Worm (Caenorhabditis elegans): ENCODE results near the gene scd-2.

ce11 chrV:6661658-6662057 is 28.6 kb downstream of the scd-2 start:
- TF ChIP-seq ceh-13 (GFP tag; optimal IDR thresholded peaks at IDR 0.05) = no peak
- TF ChIP-seq ama-1 (optimal IDR thresholded peaks at IDR 0.05) = no peak
- TF ChIP-seq ceh-36 (tag; optimal IDR thresholded peaks at IDR 0.05) = no peak
- no peak for TF ChIP-seq tbx-11 (GFP tag; IDR thresholded peaks at IDR 0.05)
- TF ChIP-seq B0310.2 (tag; optimal IDR thresholded peaks at IDR 0.05) = no peak
- TF ChIP-seq sea-1 (GFP tag; conservative IDR thresholded peaks at IDR 0.05) = no peak
- no peak for TF ChIP-seq aly-1 (tag; optimal IDR thresholded peaks at IDR 0.05)
- TF ChIP-seq hnd-1 (tag; optimal IDR thresholded peaks at IDR 0.05) = no peak
- TF ChIP-seq tra-4 (tag; optimal IDR thresholded peaks at IDR 0.05) = no peak
- TF ChIP-seq tbx-37 (GFP tag; conservative IDR thresholded peaks at IDR 0.05) = no peak
- no peak for TF ChIP-seq scrt-1 (GFP tag; IDR thresholded peaks at IDR 0.05)
- TF ChIP-seq ets-7 (tag; optimal IDR thresholded peaks at IDR 0.05) = no peak
- no peak for TF ChIP-seq flt-1 (GFP tag; IDR thresholded peaks at IDR 0.05)
- no peak for TF ChIP-seq F13C5.2 (tag; optimal IDR thresholded peaks at IDR 0.05)

All from whole organism, early embryonic.